Fruit fly (Drosophila melanogaster) whole organism, embryonic: ENCODE results near the gene Patr-1.

Source experiments
- Awh ChIP-seq: fragments of 200-800 bp; sonication (Bioruptor generic); IDR thresholded peaks from 2 replicates; pipeline ENCODE4, ENCODE4 v1.3.6; 2022; ENCODE audit warnings: missing biosample characterization, missing genetic modification characterization
- Bdp1 ChIP-seq: fragments of 200-800 bp; sonication (Bioruptor generic); optimal IDR thresholded peaks from 3 replicates; lab custom pipeline; 2016; ENCODE audit warnings: missing biosample characterization, missing genetic modification characterization
- BtbVII ChIP-seq: fragments of 200-800 bp; sonication (Bioruptor generic); optimal IDR thresholded peaks from 3 replicates; lab custom pipeline; 2017; ENCODE audit warnings: missing biosample characterization, mild to moderate bottlenecking, missing genetic modification characterization
- CG11398 ChIP-seq: fragments of 200-800 bp; sonication (Bioruptor generic); optimal IDR thresholded peaks from 2 replicates; lab custom pipeline; 2016; ENCODE audit warnings: missing biosample characterization, missing genetic modification characterization
- CG12104 ChIP-seq: fragments of 200-800 bp; sonication (Bioruptor generic); optimal IDR thresholded peaks from 3 replicates; lab custom pipeline; 2016; ENCODE audit warnings: missing biosample characterization, missing genetic modification characterization
- CG12942 ChIP-seq: fragments of 200-800 bp; sonication (Bioruptor generic); optimal IDR thresholded peaks from 3 replicates; lab custom pipeline; 2016; ENCODE audit warnings: missing biosample characterization, missing genetic modification characterization
- CG13287 ChIP-seq: fragments of 200-800 bp; sonication (Bioruptor generic); IDR thresholded peaks from 2 replicates; pipeline ENCODE4 v1.3.6; 2022; ENCODE audit warnings: missing biosample characterization, missing genetic modification characterization; ENCODE audit not compliant: partially characterized antibody
- CG13424 ChIP-seq: fragments of 200-800 bp; sonication (Bioruptor generic); optimal IDR thresholded peaks from 2 replicates; lab custom pipeline; 2019; ENCODE audit warnings: missing biosample characterization, mild to moderate bottlenecking, missing genetic modification characterization, moderate library complexity
- CG13894 ChIP-seq: fragments of 200-800 bp; sonication (Bioruptor generic); optimal IDR thresholded peaks from 3 replicates; lab custom pipeline; 2018; ENCODE audit warnings: missing biosample characterization, mild to moderate bottlenecking, missing genetic modification characterization, moderate library complexity
- CG17361 ChIP-seq: fragments of 200-800 bp; sonication (Bioruptor generic); IDR thresholded peaks from 3 replicates; pipeline ENCODE4 v1.3.6; 2022; ENCODE audit warnings: missing biosample characterization, missing genetic modification characterization
- CG17568 ChIP-seq: fragments of 200-800 bp; sonication (Bioruptor generic); optimal IDR thresholded peaks from 2 replicates; lab custom pipeline; 2018; ENCODE audit warnings: missing biosample characterization, mild to moderate bottlenecking, missing genetic modification characterization, moderate library complexity
- CG17612 ChIP-seq: fragments of 200-800 bp; sonication (Bioruptor generic); IDR thresholded peaks from 2 replicates; pipeline ENCODE4 v1.3.6; 2022; ENCODE audit warnings: missing biosample characterization, missing genetic modification characterization
- CG2875 ChIP-seq: fragments of 200-800 bp; sonication (Bioruptor generic); optimal IDR thresholded peaks from 2 replicates; lab custom pipeline; 2017; ENCODE audit warnings: missing biosample characterization, mild to moderate bottlenecking, missing genetic modification characterization, missing genetic modification reagents
- CG30403 ChIP-seq: fragments of 200-800 bp; sonication (Bioruptor generic); optimal IDR thresholded peaks from 3 replicates; lab custom pipeline; 2016; ENCODE audit warnings: missing biosample characterization, missing genetic modification characterization
- CG33213 ChIP-seq: fragments of 200-800 bp; sonication (Bioruptor generic); optimal IDR thresholded peaks from 3 replicates; lab custom pipeline; 2016; ENCODE audit warnings: missing biosample characterization, missing genetic modification characterization
- CG33557 ChIP-seq: fragments of 200-800 bp; sonication (Bioruptor generic); optimal IDR thresholded peaks from 2 replicates; lab custom pipeline; 2019; ENCODE audit warnings: missing biosample characterization, mild to moderate bottlenecking, missing genetic modification characterization, moderate library complexity
- CG34422 ChIP-seq: fragments of 200-800 bp; sonication (Bioruptor generic); IDR thresholded peaks from 3 replicates; pipeline ENCODE4 v1.3.6; 2022; ENCODE audit warnings: missing biosample characterization, missing genetic modification characterization
- CG4707 ChIP-seq: fragments of 200-800 bp; sonication (Bioruptor generic); optimal IDR thresholded peaks from 2 replicates; lab custom pipeline; 2018; ENCODE audit warnings: missing biosample characterization, mild to moderate bottlenecking, missing genetic modification characterization, moderate library complexity
- CG8089 ChIP-seq: fragments of 200-800 bp; sonication (Bioruptor generic); optimal IDR thresholded peaks from 3 replicates; lab custom pipeline; 2016; ENCODE audit warnings: missing biosample characterization, missing genetic modification characterization
- CG9215 ChIP-seq: fragments of 200-800 bp; sonication (Bioruptor generic); IDR thresholded peaks from 2 replicates; pipeline ENCODE4 v1.3.6; 2022; ENCODE audit warnings: missing biosample characterization, missing genetic modification characterization
- CG9876 ChIP-seq: fragments of 200-800 bp; sonication (Bioruptor generic); optimal IDR thresholded peaks from 2 replicates; lab custom pipeline; 2016; ENCODE audit warnings: missing biosample characterization, missing genetic modification characterization
- CHES-1-like ChIP-seq: fragments of 200-800 bp; sonication (Bioruptor generic); optimal IDR thresholded peaks from 2 replicates; lab custom pipeline; 2016; ENCODE audit warnings: missing biosample characterization, missing genetic modification characterization
- Dfd ChIP-seq, 2 experiments: fragments of >200 bp; optimal IDR thresholded peaks; 2 replicates each; lab custom pipeline; 2017; ENCODE audit warnings: missing biosample characterization in 2 of 2, missing genetic modification characterization in 2 of 2
- E2f2 ChIP-seq: fragments of 200-800 bp; sonication (Bioruptor generic); IDR thresholded peaks from 2 replicates; pipeline ENCODE4 v1.3.6; 2022; ENCODE audit warnings: missing biosample characterization, missing genetic modification characterization
- Fer3 ChIP-seq: fragments of 200-800 bp; sonication (Bioruptor generic); optimal IDR thresholded peaks from 2 replicates; lab custom pipeline; 2018; ENCODE audit warnings: missing biosample characterization, mild to moderate bottlenecking, missing genetic modification characterization, moderate library complexity
- Hey ChIP-seq: fragments of 200-800 bp; sonication (Bioruptor generic); optimal IDR thresholded peaks from 3 replicates; lab custom pipeline; 2018; ENCODE audit warnings: missing biosample characterization, mild to moderate bottlenecking, missing genetic modification characterization
- Hr3 ChIP-seq: fragments of 200-800 bp; sonication (Bioruptor generic); optimal IDR thresholded peaks from 3 replicates; lab custom pipeline; 2016; ENCODE audit warnings: missing biosample characterization, missing genetic modification characterization
- Meics ChIP-seq: fragments of 200-800 bp; sonication (Bioruptor generic); optimal IDR thresholded peaks from 2 replicates; lab custom pipeline; 2017; ENCODE audit warnings: missing biosample characterization, mild to moderate bottlenecking, missing genetic modification characterization
- Nf-YC ChIP-seq: fragments of 200-800 bp; optimal IDR thresholded peaks from 3 replicates; lab custom pipeline; 2019; ENCODE audit warnings: missing biosample characterization, mild to moderate bottlenecking, missing genetic modification characterization, moderate library complexity
- Side ChIP-seq: fragments of 200-800 bp; sonication (Bioruptor generic); optimal IDR thresholded peaks from 2 replicates; lab custom pipeline; 2016; ENCODE audit warnings: missing biosample characterization, missing genetic modification characterization
- Taf1 ChIP-seq: fragments of 200-800 bp; sonication (Bioruptor generic); IDR thresholded peaks from 2 replicates; pipeline ENCODE4 v1.3.6; 2022; ENCODE audit warnings: missing biosample characterization, missing genetic modification characterization
- al ChIP-seq: fragments of 200-800 bp; sonication (Bioruptor generic); IDR thresholded peaks from 2 replicates; pipeline ENCODE4 v1.3.6; 2022; ENCODE audit warnings: missing biosample characterization, missing genetic modification characterization
- cas ChIP-seq: fragments of 200-800 bp; sonication (Bioruptor generic); IDR thresholded peaks from 2 replicates; pipeline ENCODE4 v1.3.6; 2022; ENCODE audit warnings: missing biosample characterization, missing genetic modification characterization
- dan ChIP-seq: fragments of 200-800 bp; sonication (Bioruptor generic); IDR thresholded peaks from 2 replicates; pipeline ENCODE4 v1.3.6; 2022; ENCODE audit warnings: missing biosample characterization, missing genetic modification characterization
- dm ChIP-seq: fragments of 200-800 bp; sonication (Bioruptor generic); optimal IDR thresholded peaks from 3 replicates; lab custom pipeline; 2016; ENCODE audit warnings: missing biosample characterization, missing genetic modification characterization
- dmrt99B ChIP-seq: fragments of 200-800 bp; sonication (Bioruptor generic); optimal IDR thresholded peaks from 2 replicates; lab custom pipeline; 2018; ENCODE audit warnings: missing biosample characterization, mild to moderate bottlenecking, missing genetic modification characterization, moderate library complexity
- eyg ChIP-seq: fragments of 200-800 bp; sonication (Bioruptor generic); optimal IDR thresholded peaks from 3 replicates; lab custom pipeline; 2016; ENCODE audit warnings: missing biosample characterization, missing genetic modification characterization
- gcm2 ChIP-seq: fragments of 200-800 bp; sonication (Bioruptor generic); optimal IDR thresholded peaks from 2 replicates; lab custom pipeline; 2016; ENCODE audit warnings: missing biosample characterization, missing genetic modification characterization
- her ChIP-seq: fragments of 200-800 bp; sonication (Bioruptor generic); optimal IDR thresholded peaks from 2 replicates; lab custom pipeline; 2016; ENCODE audit warnings: missing biosample characterization, missing genetic modification characterization
- insv ChIP-seq, 2 experiments: fragments of 200-800 bp; sonication (Bioruptor generic); optimal IDR thresholded peaks; 3 replicates each; lab custom pipeline; 2016 to 2018; ENCODE audit warnings: missing biosample characterization in 2 of 2, missing genetic modification characterization in 2 of 2
- lilli ChIP-seq: fragments of 200-800 bp; sonication (Bioruptor generic); optimal IDR thresholded peaks from 3 replicates; lab custom pipeline; 2016; ENCODE audit warnings: missing biosample characterization, missing genetic modification characterization
- nerfin-2 ChIP-seq: fragments of 200-800 bp; sonication (Bioruptor generic); IDR thresholded peaks from 2 replicates; pipeline ENCODE4 v1.3.6; 2022; ENCODE audit warnings: missing biosample characterization, missing genetic modification characterization; ENCODE audit not compliant: partially characterized antibody
- rib ChIP-seq: fragments of 200-800 bp; sonication (Bioruptor generic); IDR thresholded peaks from 2 replicates; pipeline ENCODE4 v1.3.6; 2022; ENCODE audit warnings: missing biosample characterization, missing genetic modification characterization
- sc ChIP-seq, 3 experiments: fragments of >200 bp in 2 of 3; fragments of 200-800 bp in 1 of 3; sonication (Bioruptor generic) in 1 of 3; optimal IDR thresholded peaks; 2 replicates in 2 of 3; 3 replicates in 1 of 3; lab custom pipeline; 2017; ENCODE audit warnings: mild to moderate bottlenecking in 1 of 3, missing biosample characterization in 1 of 3, missing genetic modification characterization in 1 of 3, missing genetic modification reagents in 1 of 3
- sisA ChIP-seq: fragments of 200-800 bp; sonication (Bioruptor generic); IDR thresholded peaks from 2 replicates; pipeline ENCODE4 v1.3.6; 2022; ENCODE audit warnings: missing biosample characterization, missing genetic modification characterization
- stc ChIP-seq: fragments of 200-800 bp; sonication (Bioruptor generic); IDR thresholded peaks from 2 replicates; pipeline ENCODE4 v1.3.6; 2022; ENCODE audit warnings: missing biosample characterization, missing genetic modification characterization
- tap ChIP-seq: fragments of 200-800 bp; optimal IDR thresholded peaks from 3 replicates; lab custom pipeline; 2019; ENCODE audit warnings: missing biosample characterization, mild to moderate bottlenecking, missing genetic modification characterization, moderate library complexity
- trh ChIP-seq: fragments of 200-800 bp; sonication (Bioruptor generic); optimal IDR thresholded peaks from 2 replicates; lab custom pipeline; 2016; ENCODE audit warnings: missing biosample characterization, missing genetic modification characterization
- unc-4 ChIP-seq: fragments of 200-800 bp; sonication (Bioruptor generic); IDR thresholded peaks from 2 replicates; pipeline ENCODE4 v1.3.6; 2022; ENCODE audit warnings: missing biosample characterization, missing genetic modification characterization; ENCODE audit not compliant: partially characterized antibody

The Patr-1 gene

dm6 chr3R:17080666-17081358 is 37.4 kb downstream of the Patr-1 start (continued):
- peak; percentile 95 for TF ChIP-seq BtbVII (GFP tag; lab: Kevin White, UChicago)
- peak; percentile 79 for TF ChIP-seq CHES-1-like (GFP tag; lab: Kevin White, UChicago)
- peak; percentile 94 for TF ChIP-seq stc (GFP tag; lab: Robert Waterston, UW)
- TF ChIP-seq cas (GFP tag; lab: Robert Waterston, UW): peak; percentile 78
- 0 out of 2 replicates have a peak, but pooled peaks have one; percentile 35 for TF ChIP-seq dan (GFP tag; lab: Robert Waterston, UW)
- peak; percentile 81 for TF ChIP-seq eyg (GFP tag; lab: Kevin White, UChicago)
- TF ChIP-seq insv (GFP tag; optimal IDR thresholded peaks at IDR 0.05; lab: Kevin White, UChicago): peak; percentile 44 to 60
- TF ChIP-seq dm (GFP tag; lab: Kevin White, UChicago): peak; percentile 68
- peak; percentile 78 for TF ChIP-seq her (GFP tag; lab: Kevin White, UChicago)
- peak; percentile 50 for TF ChIP-seq CG9876
- no peak for TF ChIP-seq Dfd (GFP tag; optimal IDR thresholded peaks at IDR 0.05; lab: Kevin White, UChicago)
- peak; percentile 97 for TF ChIP-seq CG2875
- peak; percentile 96 for TF ChIP-seq CG17361 (GFP tag; lab: Robert Waterston, UW)
- no peak for TF ChIP-seq Hey
- TF ChIP-seq rib (GFP tag; lab: Robert Waterston, UW): peak; percentile 90
- TF ChIP-seq Fer3 (tag; lab: Kevin White, UChicago): peak; percentile 91
- peak; percentile 96 for TF ChIP-seq CG13424 (tag; lab: Kevin White, UChicago)
- peak; percentile 82 for TF ChIP-seq Side
- TF ChIP-seq al (GFP tag; lab: Robert Waterston, UW): peak; percentile 85
- TF ChIP-seq tap (tag; lab: Kevin White, UChicago): peak; percentile 93
- TF ChIP-seq gcm2: peak; percentile 84
- TF ChIP-seq CG4707: peak; percentile 85
- TF ChIP-seq CG13287: no peak
- TF ChIP-seq CG9215: peak; percentile 85
- no peak for TF ChIP-seq sc (optimal IDR thresholded peaks at IDR 0.05; lab: Kevin White, UChicago)
- peak; percentile 94 for TF ChIP-seq sc (GFP tag; optimal IDR thresholded peaks at IDR 0.05; lab: Kevin White, UChicago)
- TF ChIP-seq lilli (GFP tag; lab: Kevin White, UChicago): peak; percentile 94
- peak; percentile 80 for TF ChIP-seq CG11398
- TF ChIP-seq Nf-YC: peak; percentile 87
- peak; percentile 92 for TF ChIP-seq CG17568
- TF ChIP-seq CG33557 (GFP tag; lab: Kevin White, UChicago): peak; percentile 94
- peak; percentile 97 for TF ChIP-seq dmrt99B (tag; lab: Kevin White, UChicago)
- peak; percentile 95 for TF ChIP-seq Hr3
- peak; percentile 83 for TF ChIP-seq CG8089 (GFP tag; lab: Kevin White, UChicago)
- peak; percentile 97 for TF ChIP-seq CG30403
- peak; percentile 82; the same call in 1 of the 2 replicates for TF ChIP-seq Taf1 (GFP tag; lab: Robert Waterston, UW)
- peak; percentile 94 for TF ChIP-seq CG12104
- TF ChIP-seq unc-4 (GFP tag; lab: Robert Waterston, UW): no peak
- peak; percentile 74 for TF ChIP-seq CG13894 (tag; lab: Kevin White, UChicago)
- TF ChIP-seq Awh (GFP tag; lab: Robert Waterston, UW): peak; percentile 94
- peak; percentile 81 for TF ChIP-seq CG17612 (GFP tag; lab: Robert Waterston, UW)
- TF ChIP-seq Meics (GFP tag; lab: Kevin White, UChicago): peak; percentile 95
- TF ChIP-seq Bdp1 (GFP tag; lab: Kevin White, UChicago): peak; percentile 86
- peak; percentile 64 for TF ChIP-seq CG33213 (GFP tag; lab: Kevin White, UChicago)
- peak; percentile 89 for TF ChIP-seq sisA
- peak; percentile 78 for TF ChIP-seq E2f2
- peak; percentile 85 for TF ChIP-seq trh (GFP tag; lab: Kevin White, UChicago)
- no peak for TF ChIP-seq nerfin-2 (GFP tag; lab: Robert Waterston, UW)
- peak; percentile 87 for TF ChIP-seq CG12942 (GFP tag; lab: Kevin White, UChicago)
- TF ChIP-seq CG34422 (GFP tag; lab: Robert Waterston, UW): peak; percentile 94
